Fruit fly (Drosophila melanogaster) whole organism, wandering third instar larva: ENCODE results near the gene Liprin-beta.

Source experiments
- Abd-B ChIP-seq: fragments of >200 bp; optimal IDR thresholded peaks from 2 replicates; lab custom pipeline; 2017; ENCODE audit warnings: missing biosample characterization, missing genetic modification characterization
- HLH106 ChIP-seq: fragments of 200-800 bp; optimal IDR thresholded peaks from 3 replicates; lab custom pipeline; 2019; ENCODE audit warnings: missing biosample characterization, mild to moderate bottlenecking, missing genetic modification characterization, moderate library complexity
- Hr83 ChIP-seq: fragments of 200-300 bp; sonication (Bioruptor generic); optimal IDR thresholded peaks from 2 replicates; lab custom pipeline; 2016; ENCODE audit warnings: missing biosample characterization, mild to moderate bottlenecking, missing genetic modification characterization, moderate library complexity; ENCODE audit not compliant: poor library complexity, severe bottlenecking
- Mio ChIP-seq: sonication (Bioruptor generic); optimal IDR thresholded peaks from 2 replicates; lab custom pipeline; 2016; ENCODE audit warnings: missing biosample characterization, missing genetic modification characterization
- Myc ChIP-seq: fragments of >200 bp; optimal IDR thresholded peaks from 2 replicates; lab custom pipeline; 2017
- Rel ChIP-seq, 2 experiments: fragments of 200-800 bp; sonication (Bioruptor generic) in 1 of 2; optimal IDR thresholded peaks; 2 replicates in 1 of 2; 3 replicates in 1 of 2; lab custom pipeline; 2016 to 2019; ENCODE audit warnings: mild to moderate bottlenecking in 2 of 2, missing biosample characterization in 2 of 2, missing genetic modification characterization in 2 of 2, moderate library complexity in 1 of 2
- Vsx2 ChIP-seq: fragments of 200-300, 225-300 bp; sonication (Bioruptor generic); optimal IDR thresholded peaks from 2 replicates; lab custom pipeline; 2018; ENCODE audit warnings: missing biosample characterization, missing genetic modification characterization; ENCODE audit not compliant: partially characterized antibody
- br ChIP-seq: fragments of 200-800 bp; sonication (Bioruptor generic); optimal IDR thresholded peaks from 2 replicates; lab custom pipeline; 2016; ENCODE audit warnings: missing biosample characterization, missing genetic modification characterization
- dmrt93B ChIP-seq: fragments of 200-800 bp; sonication (Bioruptor generic); optimal IDR thresholded peaks from 2 replicates; lab custom pipeline; 2018; ENCODE audit warnings: missing biosample characterization, mild to moderate bottlenecking, missing genetic modification characterization
- lola ChIP-seq: fragments of >200 bp; optimal IDR thresholded peaks from 2 replicates; lab custom pipeline; 2017; ENCODE audit warnings: missing biosample characterization, missing genetic modification characterization
- pan ChIP-seq: fragments of >200 bp; optimal IDR thresholded peaks from 2 replicates; lab custom pipeline; 2017
- psq ChIP-seq: fragments of 200-800 bp; sonication (Bioruptor generic); optimal IDR thresholded peaks from 3 replicates; lab custom pipeline; 2017; ENCODE audit warnings: missing biosample characterization, mild to moderate bottlenecking, missing genetic modification characterization, moderate library complexity
- tai ChIP-seq: sonication (Bioruptor generic); optimal IDR thresholded peaks from 2 replicates; lab custom pipeline; 2016; ENCODE audit warnings: missing biosample characterization, missing genetic modification characterization
- woc ChIP-seq: sonication (Bioruptor generic); optimal IDR thresholded peaks from 2 replicates; lab custom pipeline; 2016; ENCODE audit warnings: missing biosample characterization, mild to moderate bottlenecking, missing genetic modification characterization

DNA sequence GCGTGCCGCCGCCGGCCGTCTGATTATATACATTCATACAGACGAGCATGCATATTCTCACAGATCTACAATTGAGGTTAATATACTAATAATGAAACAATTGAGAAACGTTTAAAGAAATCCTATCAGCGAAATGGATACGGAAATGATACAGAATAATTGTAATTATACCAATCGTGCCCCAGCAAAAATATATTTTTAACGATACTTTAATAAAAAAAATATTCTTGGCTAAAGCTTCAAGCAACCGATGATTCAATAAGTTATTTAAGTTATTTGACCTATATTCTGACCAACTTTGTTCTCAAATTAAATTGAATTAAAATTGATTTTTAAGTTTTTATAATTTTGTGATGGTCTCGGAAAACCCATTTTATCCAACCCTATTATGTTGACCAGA lies 37.0 kb upstream of the Liprin-beta start:
- TF ChIP-seq Abd-B (GFP tag; lab: Kevin White, UChicago) = no peak
- TF ChIP-seq lola (GFP tag; lab: Kevin White, UChicago) = no peak
- TF ChIP-seq br (GFP tag; lab: Kevin White, UChicago) = no peak
- TF ChIP-seq psq = no peak
- TF ChIP-seq woc = no peak
- no peak for TF ChIP-seq HLH106 (tag; lab: Kevin White, UChicago)
- TF ChIP-seq pan (lab: Kevin White, UChicago) = no peak
- TF ChIP-seq Hr83 = no peak
- no peak for TF ChIP-seq Myc (lab: Kevin White, UChicago)
- TF ChIP-seq Vsx2 (GFP tag; lab: Kevin White, UChicago) = no peak
- no peak for TF ChIP-seq Rel (GFP tag; optimal IDR thresholded peaks at IDR 0.05; lab: Kevin White, UChicago)
- TF ChIP-seq Rel (tag; optimal IDR thresholded peaks at IDR 0.05; lab: Kevin White, UChicago) = no peak
- no peak for TF ChIP-seq tai (GFP tag; lab: Kevin White, UChicago)
- TF ChIP-seq dmrt93B (GFP tag; lab: Kevin White, UChicago) = no peak
- no peak for TF ChIP-seq Mio
